Fruit fly (Drosophila melanogaster) whole organism, embryonic: ENCODE results near the gene CG14194.

Experiments
- CG10274 ChIP-seq: fragments of 200-800 bp; sonication (Bioruptor generic); optimal IDR thresholded peaks from 3 replicates; lab custom pipeline; 2017; ENCODE audit warnings: missing biosample characterization, mild to moderate bottlenecking, missing genetic modification characterization
- CG3281 ChIP-seq: fragments of 200-800 bp; sonication (Bioruptor generic); optimal IDR thresholded peaks from 3 replicates; lab custom pipeline; 2017; ENCODE audit warnings: missing biosample characterization, mild to moderate bottlenecking, missing genetic modification characterization
- CG7839 ChIP-seq: fragments of 200-800 bp; sonication (Bioruptor generic); optimal IDR thresholded peaks from 3 replicates; lab custom pipeline; 2018; ENCODE audit warnings: missing biosample characterization, mild to moderate bottlenecking, missing genetic modification characterization, moderate library complexity
- D19B ChIP-seq: fragments of 200-800 bp; sonication (Bioruptor generic); optimal IDR thresholded peaks from 2 replicates; lab custom pipeline; 2017; ENCODE audit warnings: missing biosample characterization, mild to moderate bottlenecking, missing genetic modification characterization
- Nf-YB ChIP-seq: fragments of 200-800 bp; sonication (Bioruptor generic); optimal IDR thresholded peaks from 3 replicates; lab custom pipeline; 2019; ENCODE audit warnings: missing biosample characterization, mild to moderate bottlenecking, missing genetic modification characterization, moderate library complexity
- esg ChIP-seq: fragments of 200-800 bp; sonication (Bioruptor generic); conservative IDR thresholded peaks from 2 replicates; pipeline ENCODE4 v1.3.6; 2022; ENCODE audit warnings: missing biosample characterization, missing genetic modification characterization
- yki ChIP-seq: fragments of >200 bp; optimal IDR thresholded peaks from 3 replicates; lab custom pipeline; 2018

DNA sequence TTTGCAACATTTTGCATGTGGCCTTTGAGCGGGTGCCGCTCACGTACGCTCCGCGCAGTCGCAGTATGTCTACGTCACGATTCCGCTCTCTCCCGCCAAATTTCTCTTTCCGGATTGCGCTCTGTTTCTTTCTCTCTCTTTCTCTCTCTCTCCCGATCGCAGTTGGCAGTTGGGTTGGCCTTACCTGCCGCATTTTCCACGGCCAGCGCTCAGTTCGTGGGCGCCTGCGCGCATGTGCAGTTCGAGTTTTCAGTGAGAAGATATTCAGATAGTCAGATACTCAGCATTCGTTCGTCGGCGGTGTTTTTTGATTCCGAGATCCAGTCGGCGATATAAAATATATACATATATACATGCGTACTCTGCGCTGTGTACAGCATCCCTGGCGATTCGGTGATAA, 27.1 kb downstream of the CG14194 start, which contains the start of gene CG7884:
- TF ChIP-seq yki (lab: Kevin White, UChicago): no peak
- TF ChIP-seq D19B: no peak
- no peak for TF ChIP-seq Nf-YB (GFP tag; lab: Kevin White, UChicago)
- no peak for TF ChIP-seq CG10274 (GFP tag; lab: Kevin White, UChicago)
- TF ChIP-seq esg (GFP tag; lab: Robert Waterston, UW): no peak
- no peak for TF ChIP-seq CG7839
- no peak for TF ChIP-seq CG3281 (GFP tag; lab: Kevin White, UChicago)
